Worm (Caenorhabditis elegans): ENCODE data around the gene clp-6.

DNA sequence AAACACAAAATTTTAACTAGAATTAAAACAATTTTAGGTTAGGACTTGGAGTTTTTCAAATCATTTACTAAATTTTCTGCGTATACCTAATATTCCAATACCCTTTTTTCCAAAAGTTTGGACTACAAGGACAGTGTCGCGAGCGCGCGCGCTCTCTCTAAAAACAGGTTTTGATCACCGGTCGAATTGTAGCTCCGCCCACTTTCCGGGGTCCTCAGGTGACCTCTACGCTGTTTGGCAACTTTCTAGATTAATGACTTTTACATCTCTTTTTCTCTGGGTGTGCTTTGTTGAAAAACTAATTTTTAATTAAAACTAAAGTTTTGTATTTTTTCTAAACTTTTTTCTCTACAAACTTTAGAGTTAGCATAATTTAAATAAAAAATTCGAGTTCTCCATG lies 45.8 kb downstream of the clp-6 start:
- no peak for TF ChIP-seq pqm-1 (tag; optimal IDR thresholded peaks at IDR 0.05)
- TF ChIP-seq pat-9 (tag; optimal IDR thresholded peaks at IDR 0.05): no peak
- no peak for TF ChIP-seq sdc-2 (tag; optimal IDR thresholded peaks at IDR 0.05)
- no peak for TF ChIP-seq tbx-2 (tag; optimal IDR thresholded peaks at IDR 0.05)
- no peak for TF ChIP-seq ceh-9 (tag; optimal IDR thresholded peaks at IDR 0.05)
- no peak for TF ChIP-seq ttx-3 (tag; optimal IDR thresholded peaks at IDR 0.05)
- no peak for TF ChIP-seq rnt-1 (tag; optimal IDR thresholded peaks at IDR 0.05)
- no peak for TF ChIP-seq unc-86 (tag; optimal IDR thresholded peaks at IDR 0.05)
- TF ChIP-seq pros-1 (tag; optimal IDR thresholded peaks at IDR 0.05): no peak
- no peak for TF ChIP-seq sox-2 (GFP tag; IDR thresholded peaks at IDR 0.05)
- no peak for TF ChIP-seq ama-1 (optimal IDR thresholded peaks at IDR 0.05)
- TF ChIP-seq lin-11 (tag; optimal IDR thresholded peaks at IDR 0.05): no peak
- TF ChIP-seq lim-6 (tag; optimal IDR thresholded peaks at IDR 0.05): no peak
- TF ChIP-seq nfya-1 (tag; optimal IDR thresholded peaks at IDR 0.05): no peak
